Fruit fly (Drosophila melanogaster): ENCODE results near the gene Tm2.

The Tm2 gene

dm6 chr3R:15340052-15340732 lies 30.2 kb downstream of the Tm2 start, which contains the start of gene SerRS-m (continued):
- TF ChIP-seq bsh (GFP tag; optimal IDR thresholded peaks at IDR 0.05) (peak in 1 of 2 experiments; percentile 62), gsb (GFP tag; IDR thresholded peaks at IDR 0.05) (no peak), HmgD (GFP tag; optimal IDR thresholded peaks at IDR 0.05) (no peak), ro (GFP tag; IDR thresholded peaks at IDR 0.05) (no peak), Ptx1 (GFP tag; IDR thresholded peaks at IDR 0.05) (no peak), Abd-B (GFP tag; optimal IDR thresholded peaks at IDR 0.05) (no peak), tx (GFP tag; optimal IDR thresholded peaks at IDR 0.05) (no peak), jing (GFP tag; optimal IDR thresholded peaks at IDR 0.05) (no peak), Six4 (GFP tag; optimal IDR thresholded peaks at IDR 0.05) (peak; percentile 17), tup (GFP tag; optimal IDR thresholded peaks at IDR 0.05) (no peak), CG9817 (tag; optimal IDR thresholded peaks at IDR 0.05) (no peak), CG10366 (GFP tag; IDR thresholded peaks at IDR 0.05) (no peak), CG6654 (GFP tag; optimal IDR thresholded peaks at IDR 0.05) (no peak), CG14014 (GFP tag; IDR thresholded peaks at IDR 0.05) (no peak), stwl (tag; optimal IDR thresholded peaks at IDR 0.05) (no peak), CG16813 (GFP tag; IDR thresholded peaks at IDR 0.05; ENCODE audit: partially characterized antibody) (no peak), CG12071 (GFP tag; optimal IDR thresholded peaks at IDR 0.05) (no peak), CG42726 (GFP tag; IDR thresholded peaks at IDR 0.05; ENCODE audit: partially characterized antibody) (no peak), danr (GFP tag; IDR thresholded peaks at IDR 0.05) (no peak), CG13296 (GFP tag; optimal IDR thresholded peaks at IDR 0.05) (no peak), ci (GFP tag; IDR thresholded peaks at IDR 0.05) (0 out of 3 replicates have a peak, but pooled peaks have one; percentile 19), CG8478 (optimal IDR thresholded peaks at IDR 0.05) (no peak), Bteb2 (GFP tag; optimal IDR thresholded peaks at IDR 0.05) (no peak), CG12236 (GFP tag; optimal IDR thresholded peaks at IDR 0.05) (no peak), Dip2 (GFP tag; IDR thresholded peaks at IDR 0.05) (no peak), Xrp1 (GFP tag; IDR thresholded peaks at IDR 0.05) (no peak), fd102C (GFP tag; optimal IDR thresholded peaks at IDR 0.05) (no peak), CG6765 (GFP tag; optimal IDR thresholded peaks at IDR 0.05) (no peak), Oaz (GFP tag; IDR thresholded peaks at IDR 0.05) (no peak), hkb (optimal IDR thresholded peaks at IDR 0.05) (no peak), hkb (GFP tag; IDR thresholded peaks at IDR 0.05) (no peak), D19A (tag; optimal IDR thresholded peaks at IDR 0.05) (no peak), kay (GFP tag; optimal IDR thresholded peaks at IDR 0.05) (no peak), dmrt99B (tag; optimal IDR thresholded peaks at IDR 0.05) (no peak), CoRest (tag; optimal IDR thresholded peaks at IDR 0.05) (peak; percentile 18), Jarid2 (GFP tag; optimal IDR thresholded peaks at IDR 0.05) (no peak), CG5245 (GFP tag; optimal IDR thresholded peaks at IDR 0.05) (no peak), sr (GFP tag; IDR thresholded peaks at IDR 0.05) (no peak), Eip74EF (GFP tag; optimal IDR thresholded peaks at IDR 0.05) (no peak), rib (GFP tag; IDR thresholded peaks at IDR 0.05) (no peak), trh (GFP tag; optimal IDR thresholded peaks at IDR 0.05) (no peak), pzg (GFP tag; optimal IDR thresholded peaks at IDR 0.05) (peak; percentile 3), CG17359 (tag; optimal IDR thresholded peaks at IDR 0.05) (peak; percentile 19), CG10959 (GFP tag; IDR thresholded peaks at IDR 0.05) (no peak), NK7.1 (GFP tag; optimal IDR thresholded peaks at IDR 0.05) (no peak), az2 (GFP tag; optimal IDR thresholded peaks at IDR 0.05) (no peak), CG2120 (GFP tag; optimal IDR thresholded peaks at IDR 0.05) (no peak), H2.0 (GFP tag; IDR thresholded peaks at IDR 0.05) (no peak), fu2 (GFP tag; optimal IDR thresholded peaks at IDR 0.05) (no peak), Deaf1 (tag; optimal IDR thresholded peaks at IDR 0.05) (no peak), CG14860 (GFP tag; IDR thresholded peaks at IDR 0.05; ENCODE audit: partially characterized antibody) (no peak)
